Worm (Caenorhabditis elegans): ENCODE data around the gene prx-1.

DNA sequence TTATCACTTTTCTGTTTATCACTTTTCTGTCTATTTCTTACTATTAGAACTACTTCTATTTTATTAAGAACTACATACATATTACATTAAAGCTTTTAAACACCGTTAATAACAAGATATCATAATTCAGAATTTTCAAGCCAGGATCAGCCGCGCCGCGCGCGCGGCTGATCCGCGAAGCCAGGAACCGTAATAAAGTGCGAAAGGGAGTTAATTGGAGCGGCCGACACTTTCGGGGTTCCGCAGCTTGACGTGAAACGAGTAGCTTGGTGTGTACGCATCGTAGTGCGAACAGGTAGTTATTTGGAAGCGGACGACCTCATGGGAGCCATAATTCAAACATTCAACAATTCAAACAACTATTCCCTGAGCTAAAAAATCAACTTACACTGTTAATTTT is 41.3 kb downstream of the prx-1 start:
- TF ChIP-seq nhr-12 (tag; optimal IDR thresholded peaks at IDR 0.05) = no peak
- no peak for TF ChIP-seq nhr-76 (tag; optimal IDR thresholded peaks at IDR 0.05)
- no peak for TF ChIP-seq nhr-237 (tag; optimal IDR thresholded peaks at IDR 0.05)
- TF ChIP-seq unc-62 (GFP tag; optimal IDR thresholded peaks at IDR 0.05) = no peak
- no peak for TF ChIP-seq elt-3 (tag; optimal IDR thresholded peaks at IDR 0.05)
- no peak for TF ChIP-seq sptf-1 (tag; optimal IDR thresholded peaks at IDR 0.05)
- no peak for TF ChIP-seq lin-13 (tag; optimal IDR thresholded peaks at IDR 0.05)

Data from whole organism, mixed stage, embryonic.